Worm (Caenorhabditis elegans): ENCODE results near the gene srx-95.

srx-95 gene

DNA sequence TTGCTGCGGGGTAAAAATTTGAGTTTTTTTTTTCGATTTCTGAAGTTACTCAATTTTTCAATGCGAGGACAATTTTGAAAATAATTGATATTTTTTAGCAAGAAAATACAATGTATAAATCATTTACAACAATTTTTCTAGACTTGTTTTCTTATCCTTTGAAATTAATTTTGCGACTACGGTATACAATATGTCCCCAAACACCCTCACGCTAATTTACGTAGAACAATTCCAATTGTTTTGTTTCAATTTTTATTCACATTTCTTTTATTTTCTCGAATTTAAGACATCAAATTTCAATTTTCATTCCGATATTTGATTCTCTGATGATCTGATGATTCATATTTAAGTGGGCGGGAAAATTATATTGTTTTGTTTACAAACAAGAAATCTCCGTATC is 27.4 kb upstream of the srx-95 start (continued):
- TF ChIP-seq ceh-40 (GFP tag; IDR thresholded peaks at IDR 0.05): no peak
- no peak for TF ChIP-seq F39B2.1 (GFP tag; IDR thresholded peaks at IDR 0.05)
- no peak for TF ChIP-seq hlh-12 (tag; optimal IDR thresholded peaks at IDR 0.05)
- no peak for TF ChIP-seq mcd-1 (GFP tag; IDR thresholded peaks at IDR 0.05)
- TF ChIP-seq xnd-1 (tag; optimal IDR thresholded peaks at IDR 0.05): peak; percentile 73
- no peak for TF ChIP-seq sptf-2 (GFP tag; optimal IDR thresholded peaks at IDR 0.05)
- peak; percentile 91 for TF ChIP-seq madf-6 (GFP tag; IDR thresholded peaks at IDR 0.05)
- TF ChIP-seq unc-62 (GFP tag; optimal IDR thresholded peaks at IDR 0.05): no peak
- TF ChIP-seq zfh-2 (GFP tag; conservative IDR thresholded peaks at IDR 0.05): no peak
- TF ChIP-seq ccch-3 (GFP tag; optimal IDR thresholded peaks at IDR 0.05): no peak
- no peak for TF ChIP-seq nhr-27 (tag; optimal IDR thresholded peaks at IDR 0.05)
- no peak for TF ChIP-seq madf-10 (tag; optimal IDR thresholded peaks at IDR 0.05)
- TF ChIP-seq ama-1 (optimal IDR thresholded peaks at IDR 0.05): no peak
- TF ChIP-seq ama-1 (GFP tag; optimal IDR thresholded peaks at IDR 0.05): no peak
- TF ChIP-seq lin-40 (tag; optimal IDR thresholded peaks at IDR 0.05): no peak
- TF ChIP-seq F10E7.11 (tag; optimal IDR thresholded peaks at IDR 0.05): no peak
- no peak for TF ChIP-seq pbrm-1 (GFP tag; IDR thresholded peaks at IDR 0.05)
- no peak for TF ChIP-seq bed-2 (GFP tag; IDR thresholded peaks at IDR 0.05)
- TF ChIP-seq snpc-4 (GFP tag; optimal IDR thresholded peaks at IDR 0.05): no peak
- TF ChIP-seq snpc-4 (tag; optimal IDR thresholded peaks at IDR 0.05): no peak
- TF ChIP-seq die-1 (tag; optimal IDR thresholded peaks at IDR 0.05): no peak
- no peak for TF ChIP-seq akir-1 (GFP tag; optimal IDR thresholded peaks at IDR 0.05)
- TF ChIP-seq snpc-1.3 (tag; optimal IDR thresholded peaks at IDR 0.05; ENCODE audit: insufficient read depth): peak; percentile 37
- TF ChIP-seq F55B11.4 (tag; optimal IDR thresholded peaks at IDR 0.05; ENCODE audit: borderline replicate concordance, insufficient read depth): no peak
- no peak for TF ChIP-seq let-607 (tag; optimal IDR thresholded peaks at IDR 0.05)
- 0 out of 2 replicates have a peak, but pooled peaks have one; percentile 35 for TF ChIP-seq ceh-91 (GFP tag; IDR thresholded peaks at IDR 0.05)
- no peak for TF ChIP-seq him-1 (tag; optimal IDR thresholded peaks at IDR 0.05)

DNA sequence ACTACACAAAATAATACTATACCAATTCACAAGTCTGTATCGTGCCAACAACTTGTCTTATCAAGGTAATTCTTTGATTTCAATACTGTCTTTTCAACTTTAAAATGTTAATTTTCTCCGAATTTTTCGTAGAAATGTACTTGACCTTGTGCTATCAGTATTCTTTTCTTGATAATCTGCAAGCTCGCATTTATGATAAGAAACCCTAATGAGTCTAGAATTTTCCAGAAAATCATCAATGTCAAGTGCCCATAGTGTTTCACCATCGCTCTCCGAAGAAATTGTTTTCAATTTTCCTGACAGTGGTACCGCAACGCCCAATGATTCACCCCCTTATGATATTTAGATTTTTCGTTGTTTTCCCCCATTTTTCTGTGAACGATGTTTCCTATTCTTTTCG is 26.7 kb upstream of the srx-95 start:
- TF ChIP-seq F33H1.4 (GFP tag; IDR thresholded peaks at IDR 0.05) (no peak), tbp1 (GFP tag; optimal IDR thresholded peaks at IDR 0.05) (no peak), sea-2 (GFP tag; IDR thresholded peaks at IDR 0.05) (no peak), hsf-1 (GFP tag; IDR thresholded peaks at IDR 0.05) (peak; percentile 48; the same call in 1 of the 2 replicates), Y95B8A.8 (GFP tag; IDR thresholded peaks at IDR 0.05) (no peak), xnd-1 (tag; optimal IDR thresholded peaks at IDR 0.05) (no peak), snpc-4 (GFP tag; optimal IDR thresholded peaks at IDR 0.05) (no peak), snpc-4 (tag; optimal IDR thresholded peaks at IDR 0.05) (no peak), cebp-1 (GFP tag; IDR thresholded peaks at IDR 0.05) (no peak), cebp-1 (tag; optimal IDR thresholded peaks at IDR 0.05) (peak; percentile 9), K12H6.12 (tag; optimal IDR thresholded peaks at IDR 0.05) (no peak), snpc-1.3 (tag; optimal IDR thresholded peaks at IDR 0.05; ENCODE audit: insufficient read depth) (no peak), nhr-80 (tag; optimal IDR thresholded peaks at IDR 0.05) (peak; percentile 44), ztf-25 (GFP tag; IDR thresholded peaks at IDR 0.05) (no peak), snpc-3.4 (tag; optimal IDR thresholded peaks at IDR 0.05) (no peak), ekl-4 (GFP tag; IDR thresholded peaks at IDR 0.05) (no peak), bed-1 (GFP tag; IDR thresholded peaks at IDR 0.05) (no peak)
